Comparison of ENCODE assay signal across 2 worm cellular contexts in the genomic region with DNA sequence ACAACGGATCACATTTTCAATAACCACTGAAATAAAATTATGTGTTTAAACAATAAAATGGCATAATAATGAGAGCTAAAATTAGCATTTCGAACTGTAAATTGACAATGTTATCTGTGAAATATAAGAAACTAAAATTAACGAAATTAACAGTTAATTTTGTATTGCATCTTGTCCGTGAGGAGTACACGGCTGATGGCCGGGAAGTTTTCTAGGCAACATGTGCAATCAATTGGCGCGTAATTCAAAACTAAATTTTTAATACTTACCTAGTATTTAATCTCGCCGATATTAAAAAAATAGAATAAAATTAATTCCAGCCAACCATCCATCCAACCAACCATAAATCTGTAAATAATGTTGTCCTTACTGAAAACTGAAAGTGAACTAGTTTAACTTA.
TF ChIP-seq lines count a peak whose summit lies in the region.

No protein-coding gene starts in this region.

TF ChIP-seq in whole organism, L1 larva, 84 proteins besides CTCF, POLR2A, EP300 and RAD21 (continued from another document):
- TF ChIP-seq nhr-19 (GFP tag; conservative IDR thresholded peaks at IDR 0.05; lab: Robert Waterston, UW) (peak; percentile 93), sptf-1 (tag; optimal IDR thresholded peaks at IDR 0.05; lab: Kevin White, UChicago) (no peak), elt-2 (tag; optimal IDR thresholded peaks at IDR 0.05; lab: Kevin White, UChicago) (peak; percentile 82), tlp-1 (tag; optimal IDR thresholded peaks at IDR 0.05; lab: Kevin White, UChicago) (no peak), blmp-1 (tag; optimal IDR thresholded peaks at IDR 0.05; lab: Kevin White, UChicago) (peak; percentile 56), mdl-1 (tag; optimal IDR thresholded peaks at IDR 0.05; lab: Kevin White, UChicago) (peak in 1 of 2 experiments; percentile 62), grh-1 (GFP tag; IDR thresholded peaks at IDR 0.05; lab: Robert Waterston, UW) (peak; percentile 81), fkh-4 (tag; optimal IDR thresholded peaks at IDR 0.05; lab: Kevin White, UChicago; ENCODE audit: borderline replicate concordance) (peak; percentile 97), isw-1 (GFP tag; IDR thresholded peaks at IDR 0.05; lab: Robert Waterston, UW) (peak; percentile 74), nhr-20 (tag; optimal IDR thresholded peaks at IDR 0.05; lab: Kevin White, UChicago) (peak; percentile 94), mef-2 (tag; optimal IDR thresholded peaks at IDR 0.05; lab: Kevin White, UChicago) (no peak), unc-130 (tag; optimal IDR thresholded peaks at IDR 0.05; lab: Kevin White, UChicago) (peak; percentile 87), efl-1 (optimal IDR thresholded peaks at IDR 0.05; lab: Kevin White, UChicago) (peak; percentile 98 to 99), efl-1 (GFP tag; optimal IDR thresholded peaks at IDR 0.05 in 1 of 2; lab: Kevin White, UChicago) (peak; percentile 97 to 100), nhr-85 (tag; lab: Kevin White, UChicago) (peak; percentile 95), fos-1 (tag; optimal IDR thresholded peaks at IDR 0.05; lab: Kevin White, UChicago) (peak; percentile 1), fkh-10 (GFP tag; optimal IDR thresholded peaks at IDR 0.05; lab: Kevin White, UChicago) (no peak), pag-3 (tag; optimal IDR thresholded peaks at IDR 0.05; lab: Kevin White, UChicago; ENCODE audit: borderline replicate concordance, insufficient read depth) (no peak), nhr-90 (tag; optimal IDR thresholded peaks at IDR 0.05; lab: Kevin White, UChicago; ENCODE audit: poor library complexity) (peak; percentile 97), ztf-4 (tag; optimal IDR thresholded peaks at IDR 0.05; lab: Kevin White, UChicago) (peak; percentile 76), nhr-47 (tag; optimal IDR thresholded peaks at IDR 0.05; lab: Kevin White, UChicago) (peak; percentile 94), elt-3 (tag; optimal IDR thresholded peaks at IDR 0.05; lab: Kevin White, UChicago) (peak in 2 of 6 experiments; percentile 75 to 80), ceh-82 (tag; optimal IDR thresholded peaks at IDR 0.05; lab: Kevin White, UChicago) (peak; percentile 61 to 76 (median 71)), ceh-88 (GFP tag; IDR thresholded peaks at IDR 0.05; lab: Robert Waterston, UW) (peak; percentile 82), tbx-2 (tag; optimal IDR thresholded peaks at IDR 0.05; lab: Kevin White, UChicago) (peak; percentile 93), C16A3.4 (tag; optimal IDR thresholded peaks at IDR 0.05; lab: Kevin White, UChicago) (peak; percentile 58)

TF ChIP-seq in whole organism, young adult, 124 proteins besides CTCF, POLR2A, EP300 and RAD21 (continued from another document):
- TF ChIP-seq attf-5 (GFP tag; optimal IDR thresholded peaks at IDR 0.05; lab: Kevin White, UChicago) (no peak), hrde-1 (tag; optimal IDR thresholded peaks at IDR 0.05; lab: Kevin White, UChicago; ENCODE audit: borderline replicate concordance) (no peak), repo-1 (tag; optimal IDR thresholded peaks at IDR 0.05; lab: Kevin White, UChicago) (no peak), lin-26 (GFP tag; IDR thresholded peaks at IDR 0.05; lab: Robert Waterston, UW) (no peak), F52B5.7 (tag; optimal IDR thresholded peaks at IDR 0.05; lab: Kevin White, UChicago) (no peak), cebp-2 (GFP tag; IDR thresholded peaks at IDR 0.05; lab: Robert Waterston, UW) (no peak), Y56A3A.18 (GFP tag; IDR thresholded peaks at IDR 0.05; lab: Robert Waterston, UW) (no peak), nhr-27 (tag; optimal IDR thresholded peaks at IDR 0.05; lab: Kevin White, UChicago) (peak; percentile 36), hlh-26 (GFP tag; conservative IDR thresholded peaks at IDR 0.05; lab: Robert Waterston, UW) (no peak), attf-6 (GFP tag; IDR thresholded peaks at IDR 0.05; lab: Robert Waterston, UW) (no peak), egrh-3 (GFP tag; IDR thresholded peaks at IDR 0.05; lab: Robert Waterston, UW) (no peak), xnd-1 (tag; optimal IDR thresholded peaks at IDR 0.05; lab: Kevin White, UChicago) (no peak)
